Fruit fly (Drosophila melanogaster): ENCODE data around the gene CG14355.
A peak's percentile ranks its signal among the peaks of the same experiment; 100 is the strongest.

Gene CG14355

DNA sequence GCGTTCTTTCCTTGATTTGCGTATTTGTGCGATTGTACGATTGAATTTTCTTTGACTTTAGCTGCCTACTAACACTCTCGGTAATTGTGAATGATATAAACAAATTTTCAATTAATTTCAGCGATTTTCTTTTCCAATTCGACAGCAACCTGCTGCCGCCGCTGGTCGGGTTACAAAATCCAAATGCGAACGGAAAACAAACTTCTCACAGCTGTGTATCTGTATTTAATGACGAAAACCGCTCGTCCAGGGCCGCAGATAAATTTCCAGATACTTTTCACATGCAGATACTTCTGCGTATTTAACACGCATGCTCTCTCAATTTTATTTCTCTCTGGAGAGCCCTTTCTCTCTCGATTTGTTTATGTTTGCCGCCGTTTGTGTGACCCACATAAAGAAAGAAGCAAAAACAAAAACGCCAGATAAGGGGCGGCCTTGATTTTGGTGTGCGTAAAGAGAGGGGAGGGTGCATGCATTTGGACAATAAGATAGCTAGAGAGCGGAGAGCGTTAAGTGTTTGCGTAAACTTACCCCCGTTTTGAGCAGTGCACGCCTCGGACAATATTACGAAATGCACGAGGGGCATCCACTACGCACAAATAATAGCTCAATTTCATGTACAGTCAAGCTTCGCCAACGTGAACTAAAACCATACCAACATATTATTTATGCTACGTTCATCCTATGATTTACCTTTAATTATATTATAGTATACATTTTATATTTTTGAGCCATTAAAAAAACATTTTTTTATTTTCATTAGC lies 43.4 kb downstream of the CG14355 start, which contains the start of gene CG12402 (continued):
- TF ChIP-seq fd3F (GFP tag; optimal IDR thresholded peaks at IDR 0.05) (peak; percentile 72), knrl (GFP tag; IDR thresholded peaks at IDR 0.05; ENCODE audit: partially characterized antibody) (no peak), CG16813 (GFP tag; IDR thresholded peaks at IDR 0.05; ENCODE audit: partially characterized antibody) (no peak), CG10565 (GFP tag; optimal IDR thresholded peaks at IDR 0.05) (peak; percentile 29), CG18764 (GFP tag; optimal IDR thresholded peaks at IDR 0.05) (peak; percentile 79), CG42726 (GFP tag; IDR thresholded peaks at IDR 0.05; ENCODE audit: partially characterized antibody) (no peak), GATAe (GFP tag; conservative IDR thresholded peaks at IDR 0.05) (peak; percentile 74), HLH4C (GFP tag; IDR thresholded peaks at IDR 0.05; ENCODE audit: partially characterized antibody) (no peak; the same call in 2 of the 3 replicates), jing (GFP tag; optimal IDR thresholded peaks at IDR 0.05) (peak; percentile 56), bigmax (GFP tag; optimal IDR thresholded peaks at IDR 0.05) (no peak), CG9727 (GFP tag; optimal IDR thresholded peaks at IDR 0.05) (peak; percentile 75), Lim3 (GFP tag; IDR thresholded peaks at IDR 0.05) (peak; percentile 34; the same call in 1 of the 2 replicates), cato (GFP tag; optimal IDR thresholded peaks at IDR 0.05; ENCODE audit: borderline replicate concordance) (peak; percentile 61), CG4854 (GFP tag; optimal IDR thresholded peaks at IDR 0.05) (peak; percentile 44), sd (tag; optimal IDR thresholded peaks at IDR 0.05) (peak; percentile 69), CG17361 (GFP tag; IDR thresholded peaks at IDR 0.05) (peak; percentile 89), chn (GFP tag; optimal IDR thresholded peaks at IDR 0.05) (peak; percentile 87), Hey (tag; optimal IDR thresholded peaks at IDR 0.05) (no peak), D19B (GFP tag; optimal IDR thresholded peaks at IDR 0.05) (peak; percentile 6), CG14441 (GFP tag; IDR thresholded peaks at IDR 0.05) (peak; percentile 89), Bdp1 (GFP tag; optimal IDR thresholded peaks at IDR 0.05) (peak; percentile 54), slbo (GFP tag; IDR thresholded peaks at IDR 0.05) (peak; percentile 80), CG30403 (GFP tag; optimal IDR thresholded peaks at IDR 0.05) (peak; percentile 85), CG7745 (tag; optimal IDR thresholded peaks at IDR 0.05) (peak; percentile 67), grn (GFP tag; optimal IDR thresholded peaks at IDR 0.05) (peak; percentile 79), dm (GFP tag; optimal IDR thresholded peaks at IDR 0.05) (peak; percentile 60), CG5245 (GFP tag; optimal IDR thresholded peaks at IDR 0.05) (peak; percentile 79), Tbp (GFP tag; optimal IDR thresholded peaks at IDR 0.05) (no peak), toy (GFP tag; IDR thresholded peaks at IDR 0.05) (0 out of 2 replicates have a peak, but pooled peaks have one; percentile 11), chif (GFP tag; optimal IDR thresholded peaks at IDR 0.05) (peak; percentile 59 to 60), ara (GFP tag; IDR thresholded peaks at IDR 0.05) (peak; percentile 80), twi (tag; optimal IDR thresholded peaks at IDR 0.05) (peak; percentile 16), CG12104 (GFP tag; optimal IDR thresholded peaks at IDR 0.05) (peak; percentile 70), MTF-1 (GFP tag; optimal IDR thresholded peaks at IDR 0.05; ENCODE audit: borderline replicate concordance) (peak; percentile 57), so (GFP tag; IDR thresholded peaks at IDR 0.05) (peak; percentile 77), Meics (GFP tag; optimal IDR thresholded peaks at IDR 0.05) (peak; percentile 83), luna (GFP tag; optimal IDR thresholded peaks at IDR 0.05) (no peak), CG30020 (tag; optimal IDR thresholded peaks at IDR 0.05) (no peak), CG6175 (GFP tag; IDR thresholded peaks at IDR 0.05) (peak; percentile 52; the same call in 1 of the 3 replicates), CG7839 (tag; optimal IDR thresholded peaks at IDR 0.05) (peak; percentile 89), trem (tag; optimal IDR thresholded peaks at IDR 0.05) (peak; percentile 63), phol (tag; optimal IDR thresholded peaks at IDR 0.05) (peak; percentile 86), lab (GFP tag; optimal IDR thresholded peaks at IDR 0.05) (peak; percentile 89), dysf (GFP tag; IDR thresholded peaks at IDR 0.05) (peak; percentile 89), ash1 (GFP tag; optimal IDR thresholded peaks at IDR 0.05) (peak; percentile 49), bbx (GFP tag; IDR thresholded peaks at IDR 0.05; ENCODE audit: partially characterized antibody) (no peak), nerfin-1 (tag; optimal IDR thresholded peaks at IDR 0.05) (peak; percentile 68), wor (GFP tag; IDR thresholded peaks at IDR 0.05) (peak; percentile 56), ems (GFP tag; optimal IDR thresholded peaks at IDR 0.05) (peak; percentile 55)

All from whole organism, embryonic.